Fruit fly (Drosophila melanogaster): ENCODE data around the gene CG15213.
A peak's percentile ranks its signal among the peaks of the same experiment; 100 is the strongest.

Gene CG15213

DNA sequence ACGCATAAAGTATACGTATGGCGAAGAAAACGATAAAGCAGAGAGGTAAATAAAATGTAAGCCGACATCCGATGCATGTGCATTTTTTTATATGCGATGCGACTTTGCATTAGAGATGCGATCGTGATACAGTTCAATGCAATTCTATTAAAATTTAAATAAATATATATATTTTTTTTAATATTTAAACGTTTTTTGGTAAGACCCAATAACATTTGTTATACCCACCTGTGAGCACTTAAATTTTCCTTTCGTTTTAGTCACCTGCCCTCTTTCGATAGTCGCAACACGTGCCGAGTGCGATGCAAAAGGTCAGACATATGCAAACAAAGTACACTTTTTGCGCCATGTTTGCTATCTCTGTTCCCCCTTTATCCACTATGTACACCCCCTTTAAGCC lies 4.8 kb downstream of the CG15213 start:
- TF ChIP-seq Sox14 (GFP tag; optimal IDR thresholded peaks at IDR 0.05): peak; percentile 1
- peak; percentile 43 for TF ChIP-seq CG1621 (tag; optimal IDR thresholded peaks at IDR 0.05)
- TF ChIP-seq CG34406 (GFP tag; optimal IDR thresholded peaks at IDR 0.05): peak; percentile 78
- TF ChIP-seq CG8119 (GFP tag; IDR thresholded peaks at IDR 0.05): peak; percentile 74
- no peak for TF ChIP-seq vri (GFP tag; optimal IDR thresholded peaks at IDR 0.05)
- no peak for TF ChIP-seq CG9139 (GFP tag; optimal IDR thresholded peaks at IDR 0.05)
- TF ChIP-seq CG8319 (GFP tag; optimal IDR thresholded peaks at IDR 0.05): peak; percentile 38
- TF ChIP-seq dac (GFP tag; optimal IDR thresholded peaks at IDR 0.05): peak; percentile 43
- TF ChIP-seq achi (GFP tag; optimal IDR thresholded peaks at IDR 0.05): peak; percentile 67
- no peak for TF ChIP-seq fkh (GFP tag; optimal IDR thresholded peaks at IDR 0.05)
- peak; percentile 53 for TF ChIP-seq CG6792 (GFP tag; optimal IDR thresholded peaks at IDR 0.05)
- peak; percentile 63 for TF ChIP-seq acj6 (GFP tag; optimal IDR thresholded peaks at IDR 0.05)
- TF ChIP-seq fd59A (GFP tag; optimal IDR thresholded peaks at IDR 0.05): peak; percentile 40
- no peak for TF ChIP-seq CG31627 (GFP tag; optimal IDR thresholded peaks at IDR 0.05)
- peak; percentile 51 for TF ChIP-seq dsx (GFP tag; optimal IDR thresholded peaks at IDR 0.05; ENCODE audit: poor library complexity, severe bottlenecking)
- peak; percentile 51 for TF ChIP-seq esn (GFP tag; optimal IDR thresholded peaks at IDR 0.05)
- no peak for TF ChIP-seq CG6854 (GFP tag; optimal IDR thresholded peaks at IDR 0.05)
- TF ChIP-seq Hr39 (GFP tag; optimal IDR thresholded peaks at IDR 0.05): no peak
- peak; percentile 20 for TF ChIP-seq CG11762 (GFP tag; optimal IDR thresholded peaks at IDR 0.05; ENCODE audit: insufficient read depth)
- no peak for TF ChIP-seq Lpt (GFP tag; optimal IDR thresholded peaks at IDR 0.05)
- TF ChIP-seq pdm3 (GFP tag; optimal IDR thresholded peaks at IDR 0.05): peak; percentile 23
- no peak for TF ChIP-seq Blimp-1 (GFP tag; optimal IDR thresholded peaks at IDR 0.05)
- peak; percentile 61 for TF ChIP-seq OdsH (GFP tag; optimal IDR thresholded peaks at IDR 0.05)
- TF ChIP-seq lz (GFP tag; optimal IDR thresholded peaks at IDR 0.05): peak; percentile 1
- no peak for TF ChIP-seq CG6276 (GFP tag; optimal IDR thresholded peaks at IDR 0.05)
- peak; percentile 31 for TF ChIP-seq CG7368 (GFP tag; optimal IDR thresholded peaks at IDR 0.05)
- TF ChIP-seq salr (GFP tag; optimal IDR thresholded peaks at IDR 0.05): no peak
- TF ChIP-seq Eip75B (GFP tag; optimal IDR thresholded peaks at IDR 0.05): peak; percentile 58
- TF ChIP-seq Gug (GFP tag; IDR thresholded peaks at IDR 0.05): peak; percentile 26; the same call in 1 of the 2 replicates
- no peak for TF ChIP-seq cyc (GFP tag; optimal IDR thresholded peaks at IDR 0.05)
- peak; percentile 35 for TF ChIP-seq Hr4 (GFP tag; optimal IDR thresholded peaks at IDR 0.05)
- peak; percentile 22; the same call in 1 of the 2 replicates for TF ChIP-seq CG11294 (GFP tag; IDR thresholded peaks at IDR 0.05)
- peak; percentile 16 for TF ChIP-seq Ets96B (tag; optimal IDR thresholded peaks at IDR 0.05)
- peak; percentile 83 for TF ChIP-seq CG32006 (GFP tag; optimal IDR thresholded peaks at IDR 0.05)
- peak; percentile 56 for TF ChIP-seq CG3919 (GFP tag; optimal IDR thresholded peaks at IDR 0.05)
- no peak for TF ChIP-seq Smox (GFP tag; optimal IDR thresholded peaks at IDR 0.05)
- peak; percentile 66 for TF ChIP-seq CG3032 (tag; optimal IDR thresholded peaks at IDR 0.05)
- peak; percentile 67 for TF ChIP-seq Eip78C (GFP tag)
- no peak for TF ChIP-seq Sox102F (GFP tag; optimal IDR thresholded peaks at IDR 0.05)
- peak; percentile 45; the same call in 2 of the 3 replicates for TF ChIP-seq eg (GFP tag; IDR thresholded peaks at IDR 0.05)
- peak; percentile 33 for TF ChIP-seq Met (GFP tag; optimal IDR thresholded peaks at IDR 0.05)
- TF ChIP-seq Eip93F (GFP tag; optimal IDR thresholded peaks at IDR 0.05): no peak
- peak; percentile 51; the same call in 1 of the 3 replicates for TF ChIP-seq CG6163 (GFP tag; IDR thresholded peaks at IDR 0.05)
- no peak for TF ChIP-seq Ets21C (GFP tag; optimal IDR thresholded peaks at IDR 0.05)
- peak in 1 of 2 experiments; percentile 43 for TF ChIP-seq ss (GFP tag; optimal IDR thresholded peaks at IDR 0.05)
- no peak for TF ChIP-seq fd85E (GFP tag; optimal IDR thresholded peaks at IDR 0.05)
- peak; percentile 38 for TF ChIP-seq net (GFP tag; optimal IDR thresholded peaks at IDR 0.05)
- TF ChIP-seq CG6808 (GFP tag; optimal IDR thresholded peaks at IDR 0.05): peak; percentile 17
- TF ChIP-seq CG15336 (GFP tag; IDR thresholded peaks at IDR 0.05): peak; percentile 57; the same call in 1 of the 2 replicates
- TF ChIP-seq CG8632 (GFP tag; optimal IDR thresholded peaks at IDR 0.05): peak; percentile 60
- TF ChIP-seq Sox15 (GFP tag; optimal IDR thresholded peaks at IDR 0.05): peak; percentile 2
- TF ChIP-seq topi (GFP tag; optimal IDR thresholded peaks at IDR 0.05): peak; percentile 23

Measured in whole organism, prepupa.